Worm (Caenorhabditis elegans) whole organism, young adult: ENCODE measurements around the gene K07C11.7.

ENCODE experiments used
- C06A6.2 ChIP-seq: fragments of 200-800 bp; sonication (Bioruptor generic); conservative IDR thresholded peaks from 2 replicates; pipeline ENCODE4 v1.3.6; 2022; ENCODE audit warnings: missing genetic modification characterization, missing compliant biosample characterization
- aptf-3 ChIP-seq: fragments of 200-800 bp; sonication (Bioruptor generic); IDR thresholded peaks from 2 replicates; pipeline ENCODE4 v1.3.6; 2022; ENCODE audit warnings: missing genetic modification characterization, missing compliant biosample characterization
- him-1 ChIP-seq: sonication (generic microtip); optimal IDR thresholded peaks from 2 replicates; lab custom pipeline; 2016; ENCODE audit warnings: missing genotype, missing genetic modification reagents, missing genetic modification characterization, missing compliant biosample characterization
- lin-35 ChIP-seq, 3 experiments: fragments of 150-350 bp in 2 of 3; sonication (generic microtip) in 1 of 3; optimal IDR thresholded peaks; 2 replicates each; lab custom pipeline; 2014 to 2018; ENCODE audit warnings: missing biosample characterization in 3 of 3, missing genetic modification characterization in 3 of 3, missing genetic modification reagents in 3 of 3
- pha-4 ChIP-seq: fragments of 150-350 bp; sonication (generic microtip); optimal IDR thresholded peaks from 2 replicates; lab custom pipeline; 2014; ENCODE audit warnings: missing biosample characterization, missing genetic modification reagents, missing genetic modification characterization

ce11 chrV:8253946-8254345 lies 40.2 kb upstream of the K07C11.7 start:
- TF ChIP-seq aptf-3 (GFP tag; lab: Robert Waterston, UW) (no peak), pha-4 (tag; lab: Kevin White, UChicago) (no peak), C06A6.2 (no peak), him-1 (no peak), lin-35 (GFP tag; optimal IDR thresholded peaks at IDR 0.05; lab: Kevin White, UChicago) (no peak)
